Fruit fly (Drosophila melanogaster): ENCODE results near the gene RpL17.
A peak's percentile ranks its signal among the peaks of the same experiment; 100 is the strongest.

RpL17 gene

dm6 chrX:6694979-6695388 is 49.1 kb downstream of the RpL17 start, which contains the start of gene CG14442 (continued):
- peak; percentile 77 for TF ChIP-seq CG8290 (GFP tag; optimal IDR thresholded peaks at IDR 0.05)
- TF ChIP-seq CG8290 (tag; optimal IDR thresholded peaks at IDR 0.05) = peak; percentile 52 to 58
- TF ChIP-seq sr (GFP tag; IDR thresholded peaks at IDR 0.05) = no peak
- no peak for TF ChIP-seq CG34422 (GFP tag; IDR thresholded peaks at IDR 0.05)
- no peak for TF ChIP-seq Hr3 (GFP tag; optimal IDR thresholded peaks at IDR 0.05)
- TF ChIP-seq CG8089 (GFP tag; optimal IDR thresholded peaks at IDR 0.05) = no peak
- TF ChIP-seq Meics (GFP tag; optimal IDR thresholded peaks at IDR 0.05) = peak; percentile 11
- TF ChIP-seq ci (GFP tag; IDR thresholded peaks at IDR 0.05) = no peak
- peak; percentile 8 for TF ChIP-seq NfI (GFP tag; optimal IDR thresholded peaks at IDR 0.05)
- no peak for TF ChIP-seq fru (optimal IDR thresholded peaks at IDR 0.05)
- TF ChIP-seq Adf1 (GFP tag; IDR thresholded peaks at IDR 0.05) = no peak
- no peak for TF ChIP-seq Ravus (GFP tag; IDR thresholded peaks at IDR 0.05)
- TF ChIP-seq Fer3 (tag; optimal IDR thresholded peaks at IDR 0.05) = no peak
- TF ChIP-seq CG14667 (GFP tag; IDR thresholded peaks at IDR 0.05) = no peak
- TF ChIP-seq Mes4 (GFP tag; optimal IDR thresholded peaks at IDR 0.05) = no peak
- TF ChIP-seq HHEX (GFP tag; optimal IDR thresholded peaks at IDR 0.05) = no peak
- TF ChIP-seq dm (GFP tag; optimal IDR thresholded peaks at IDR 0.05) = no peak
- TF ChIP-seq vfl (GFP tag; optimal IDR thresholded peaks at IDR 0.05) = no peak
- no peak for TF ChIP-seq Camta (GFP tag; optimal IDR thresholded peaks at IDR 0.05)
- TF ChIP-seq Hey (tag; optimal IDR thresholded peaks at IDR 0.05) = no peak
- peak; percentile 14 for TF ChIP-seq CG9609 (GFP tag; optimal IDR thresholded peaks at IDR 0.05)
- TF ChIP-seq mld (GFP tag; IDR thresholded peaks at IDR 0.05; ENCODE audit: partially characterized antibody) = peak; percentile 82; the same call in 2 of the 3 replicates
- TF ChIP-seq CG13287 (GFP tag; IDR thresholded peaks at IDR 0.05; ENCODE audit: partially characterized antibody) = peak; percentile 91
- TF ChIP-seq CG6254 (GFP tag; optimal IDR thresholded peaks at IDR 0.05) = no peak
- peak; percentile 93 for TF ChIP-seq hbn (GFP tag; IDR thresholded peaks at IDR 0.05; ENCODE audit: partially characterized antibody)
- TF ChIP-seq fd64A (GFP tag; optimal IDR thresholded peaks at IDR 0.05) = no peak
- no peak for TF ChIP-seq sima (GFP tag; optimal IDR thresholded peaks at IDR 0.05)
- no peak for TF ChIP-seq CG11723 (GFP tag; optimal IDR thresholded peaks at IDR 0.05)
- TF ChIP-seq dysf (GFP tag; IDR thresholded peaks at IDR 0.05) = no peak; the same call in 2 of the 3 replicates
- TF ChIP-seq jigr1 (GFP tag; IDR thresholded peaks at IDR 0.05) = no peak
- no peak for TF ChIP-seq fu2 (GFP tag; optimal IDR thresholded peaks at IDR 0.05)
- peak; percentile 72 for TF ChIP-seq CG9932 (GFP tag; IDR thresholded peaks at IDR 0.05)
- TF ChIP-seq HmgZ (tag; optimal IDR thresholded peaks at IDR 0.05) = no peak
- TF ChIP-seq sd (tag; optimal IDR thresholded peaks at IDR 0.05) = no peak
- no peak for TF ChIP-seq jumu (GFP tag; optimal IDR thresholded peaks at IDR 0.05)
- no peak for TF ChIP-seq Sin3A (optimal IDR thresholded peaks at IDR 0.05)
- TF ChIP-seq CG18599 (GFP tag; optimal IDR thresholded peaks at IDR 0.05) = peak; percentile 31
- no peak for TF ChIP-seq CG7786 (GFP tag; optimal IDR thresholded peaks at IDR 0.05)
- TF ChIP-seq Fer2 (tag; optimal IDR thresholded peaks at IDR 0.05) = no peak
- no peak for TF ChIP-seq CG6683 (GFP tag; optimal IDR thresholded peaks at IDR 0.05)
- TF ChIP-seq CG6765 (GFP tag; optimal IDR thresholded peaks at IDR 0.05) = no peak
- TF ChIP-seq CG3407 (GFP tag; optimal IDR thresholded peaks at IDR 0.05) = no peak
- TF ChIP-seq CG18476 (GFP tag; optimal IDR thresholded peaks at IDR 0.05) = peak; percentile 17
- TF ChIP-seq zf30C (GFP tag; optimal IDR thresholded peaks at IDR 0.05) = no peak
- no peak for TF ChIP-seq CG7928 (GFP tag; optimal IDR thresholded peaks at IDR 0.05)
- TF ChIP-seq CG8281 (tag; optimal IDR thresholded peaks at IDR 0.05) = no peak
- TF ChIP-seq E2f2 (GFP tag; IDR thresholded peaks at IDR 0.05) = peak; percentile 70
- TF ChIP-seq CG32532 (GFP tag; IDR thresholded peaks at IDR 0.05) = no peak
- peak; percentile 9 for TF ChIP-seq CG18011 (GFP tag; optimal IDR thresholded peaks at IDR 0.05)
- no peak for TF ChIP-seq pan (optimal IDR thresholded peaks at IDR 0.05)
- no peak for TF ChIP-seq pan (GFP tag; optimal IDR thresholded peaks at IDR 0.05 in 1 of 2, IDR thresholded peaks at IDR 0.05 in 1 of 2)
- no peak for TF ChIP-seq luna (GFP tag; optimal IDR thresholded peaks at IDR 0.05)
- no peak for TF ChIP-seq cad (GFP tag; optimal IDR thresholded peaks at IDR 0.05)
- peak; percentile 2 for TF ChIP-seq CTCF (GFP tag; optimal IDR thresholded peaks at IDR 0.05)

Data from whole organism, embryonic.